Fruit fly (Drosophila melanogaster) whole organism, prepupa: Measurements from ENCODE around the gene Rbbp5.

Experiments
- Blimp-1 ChIP-seq: fragments of 200-800 bp; sonication (Bioruptor generic); optimal IDR thresholded peaks from 3 replicates; lab custom pipeline; 2017; ENCODE audit warnings: missing biosample characterization, missing genetic modification characterization, mild to moderate bottlenecking, moderate library complexity, missing genetic modification reagents
- CG10631 ChIP-seq: fragments of 200-800 bp; sonication (Bioruptor generic); optimal IDR thresholded peaks from 2 replicates; lab custom pipeline; 2016; ENCODE audit warnings: missing biosample characterization, missing genetic modification characterization
- CG10669 ChIP-seq: fragments of 200-800 bp; sonication (Bioruptor generic); optimal IDR thresholded peaks from 3 replicates; lab custom pipeline; 2018; ENCODE audit warnings: missing biosample characterization, mild to moderate bottlenecking, missing genetic modification characterization, moderate library complexity
- CG11294 ChIP-seq: fragments of 200-800 bp; sonication (Bioruptor generic); IDR thresholded peaks from 2 replicates; pipeline ENCODE4 v1.3.6; 2022; ENCODE audit warnings: missing biosample characterization, missing genetic modification characterization
- CG11762 ChIP-seq: fragments of 200-800 bp; sonication (Bioruptor generic); optimal IDR thresholded peaks from 3 replicates; lab custom pipeline; 2016; ENCODE audit warnings: missing biosample characterization, missing genetic modification characterization; ENCODE audit not compliant: insufficient read depth
- CG15336 ChIP-seq: fragments of 200-800 bp; sonication (Bioruptor generic); IDR thresholded peaks from 2 replicates; pipeline ENCODE4 v1.3.6; 2022; ENCODE audit warnings: missing biosample characterization, missing genetic modification characterization
- CG16779 ChIP-seq: fragments of 200-800 bp; sonication (Bioruptor generic); optimal IDR thresholded peaks from 3 replicates; lab custom pipeline; 2017; ENCODE audit warnings: missing biosample characterization, mild to moderate bottlenecking, missing genetic modification characterization
- CG3032 ChIP-seq: fragments of 200-800 bp; optimal IDR thresholded peaks from 2 replicates; lab custom pipeline; 2019; ENCODE audit warnings: missing biosample characterization, mild to moderate bottlenecking, missing genetic modification characterization, moderate library complexity
- CG31627 ChIP-seq: fragments of 200-800 bp; sonication (Bioruptor generic); optimal IDR thresholded peaks from 3 replicates; lab custom pipeline; 2016; ENCODE audit warnings: missing biosample characterization, missing genetic modification characterization
- CG34406 ChIP-seq: fragments of 200-800 bp; sonication (Bioruptor generic); optimal IDR thresholded peaks from 3 replicates; lab custom pipeline; 2016; ENCODE audit warnings: missing biosample characterization, missing genetic modification characterization
- CG3919 ChIP-seq: fragments of 200-800 bp; sonication (Bioruptor generic); optimal IDR thresholded peaks from 3 replicates; lab custom pipeline; 2016; ENCODE audit warnings: missing biosample characterization, missing genetic modification characterization
- CG6808 ChIP-seq: fragments of 200-800 bp; sonication (Bioruptor generic); optimal IDR thresholded peaks from 3 replicates; lab custom pipeline; 2017; ENCODE audit warnings: missing biosample characterization, missing genetic modification characterization, mild to moderate bottlenecking, moderate library complexity, missing genetic modification reagents
- CG6854 ChIP-seq: fragments of 200-800 bp; sonication (Bioruptor generic); optimal IDR thresholded peaks from 2 replicates; lab custom pipeline; 2017; ENCODE audit warnings: missing biosample characterization, mild to moderate bottlenecking, missing genetic modification characterization
- CG7368 ChIP-seq: fragments of 200-800 bp; sonication (Bioruptor generic); optimal IDR thresholded peaks from 3 replicates; lab custom pipeline; 2016; ENCODE audit warnings: missing biosample characterization, missing genetic modification characterization
- CG8119 ChIP-seq: fragments of 200-800 bp; sonication (Bioruptor generic); IDR thresholded peaks from 3 replicates; pipeline ENCODE4 v1.3.6; 2022; ENCODE audit warnings: missing biosample characterization, missing genetic modification characterization
- CG8319 ChIP-seq: fragments of 200-800 bp; sonication (Bioruptor generic); optimal IDR thresholded peaks from 3 replicates; lab custom pipeline; 2016; ENCODE audit warnings: missing biosample characterization, missing genetic modification characterization
- CG8632 ChIP-seq: fragments of 200-800 bp; sonication (Bioruptor generic); optimal IDR thresholded peaks from 3 replicates; lab custom pipeline; 2016; ENCODE audit warnings: missing biosample characterization, missing genetic modification characterization
- Eip75B ChIP-seq: fragments of 200-800 bp; sonication (Bioruptor generic); optimal IDR thresholded peaks from 3 replicates; lab custom pipeline; 2016; ENCODE audit warnings: missing biosample characterization, missing genetic modification characterization
- Eip93F ChIP-seq: fragments of 200-800 bp; sonication (Bioruptor generic); optimal IDR thresholded peaks from 2 replicates; lab custom pipeline; 2016; ENCODE audit warnings: missing biosample characterization, mild to moderate bottlenecking, missing genetic modification characterization
- Ets21C ChIP-seq: fragments of 200-800 bp; sonication (Bioruptor generic); optimal IDR thresholded peaks from 3 replicates; lab custom pipeline; 2016; ENCODE audit warnings: missing biosample characterization, missing genetic modification characterization
- Ets96B ChIP-seq: fragments of 200-800 bp; optimal IDR thresholded peaks from 2 replicates; lab custom pipeline; 2019; ENCODE audit warnings: missing biosample characterization, mild to moderate bottlenecking, missing genetic modification characterization, moderate library complexity
- Gug ChIP-seq: fragments of 200-800 bp; sonication (Bioruptor generic); IDR thresholded peaks from 2 replicates; pipeline ENCODE4 v1.3.6; 2022; ENCODE audit warnings: missing biosample characterization, missing genetic modification characterization
- Hr38 ChIP-seq: sonication (Bioruptor generic); optimal IDR thresholded peaks from 2 replicates; lab custom pipeline; 2016; ENCODE audit warnings: missing biosample characterization, missing genetic modification characterization
- Lpt ChIP-seq: fragments of 200-800 bp; sonication (Bioruptor generic); optimal IDR thresholded peaks from 3 replicates; lab custom pipeline; 2016; ENCODE audit warnings: missing biosample characterization, missing genetic modification characterization
- Sox102F ChIP-seq: fragments of 200-800 bp; sonication (Bioruptor generic); optimal IDR thresholded peaks from 2 replicates; lab custom pipeline; 2016; ENCODE audit warnings: missing biosample characterization, mild to moderate bottlenecking, missing genetic modification characterization
- Sox14 ChIP-seq: fragments of 200-800 bp; sonication (Bioruptor generic); optimal IDR thresholded peaks from 3 replicates; lab custom pipeline; 2016; ENCODE audit warnings: missing biosample characterization, missing genetic modification characterization
- Sox15 ChIP-seq: fragments of 200-800 bp; sonication (Bioruptor generic); optimal IDR thresholded peaks from 3 replicates; lab custom pipeline; 2016; ENCODE audit warnings: missing biosample characterization, missing genetic modification characterization
- acj6 ChIP-seq: fragments of 200-800 bp; sonication (Bioruptor generic); optimal IDR thresholded peaks from 3 replicates; lab custom pipeline; 2016; ENCODE audit warnings: missing biosample characterization, missing genetic modification characterization
- cyc ChIP-seq: fragments of 200-800 bp; sonication (Bioruptor generic); optimal IDR thresholded peaks from 3 replicates; lab custom pipeline; 2016; ENCODE audit warnings: missing biosample characterization, missing genetic modification characterization
- dac ChIP-seq: fragments of 200-800 bp; sonication (Bioruptor generic); optimal IDR thresholded peaks from 2 replicates; lab custom pipeline; 2017; ENCODE audit warnings: missing biosample characterization, mild to moderate bottlenecking, missing genetic modification characterization
- dsx ChIP-seq: fragments of 200-800 bp; optimal IDR thresholded peaks from 3 replicates; lab custom pipeline; 2019; ENCODE audit warnings: missing biosample characterization, mild to moderate bottlenecking, missing genetic modification characterization, moderate library complexity; ENCODE audit not compliant: poor library complexity, severe bottlenecking
- fd59A ChIP-seq: fragments of 200-800 bp; sonication (Bioruptor generic); optimal IDR thresholded peaks from 2 replicates; lab custom pipeline; 2017; ENCODE audit warnings: missing biosample characterization, mild to moderate bottlenecking, missing genetic modification characterization, missing genetic modification reagents
- pdm3 ChIP-seq: fragments of 200-800 bp; sonication (Bioruptor generic); optimal IDR thresholded peaks from 3 replicates; lab custom pipeline; 2016; ENCODE audit warnings: missing biosample characterization, missing genetic modification characterization
- salr ChIP-seq, 2 experiments: fragments of 200-800 bp; sonication (Bioruptor generic); optimal IDR thresholded peaks; 3 replicates each; lab custom pipeline; 2016 to 2018; ENCODE audit warnings: missing biosample characterization in 2 of 2, missing genetic modification characterization in 2 of 2, mild to moderate bottlenecking in 1 of 2
- spab ChIP-seq: fragments of 200-800 bp; sonication (Bioruptor generic); optimal IDR thresholded peaks from 2 replicates; lab custom pipeline; 2017; ENCODE audit warnings: missing biosample characterization, mild to moderate bottlenecking, missing genetic modification characterization, missing genetic modification reagents
- ss ChIP-seq, 2 experiments: fragments of 200-800 bp; sonication (Bioruptor generic); optimal IDR thresholded peaks; 2 replicates in 1 of 2; 3 replicates in 1 of 2; lab custom pipeline; 2017 to 2018; ENCODE audit warnings: mild to moderate bottlenecking in 2 of 2, missing biosample characterization in 2 of 2, missing genetic modification characterization in 2 of 2, moderate library complexity in 1 of 2

Rbbp5 gene

DNA sequence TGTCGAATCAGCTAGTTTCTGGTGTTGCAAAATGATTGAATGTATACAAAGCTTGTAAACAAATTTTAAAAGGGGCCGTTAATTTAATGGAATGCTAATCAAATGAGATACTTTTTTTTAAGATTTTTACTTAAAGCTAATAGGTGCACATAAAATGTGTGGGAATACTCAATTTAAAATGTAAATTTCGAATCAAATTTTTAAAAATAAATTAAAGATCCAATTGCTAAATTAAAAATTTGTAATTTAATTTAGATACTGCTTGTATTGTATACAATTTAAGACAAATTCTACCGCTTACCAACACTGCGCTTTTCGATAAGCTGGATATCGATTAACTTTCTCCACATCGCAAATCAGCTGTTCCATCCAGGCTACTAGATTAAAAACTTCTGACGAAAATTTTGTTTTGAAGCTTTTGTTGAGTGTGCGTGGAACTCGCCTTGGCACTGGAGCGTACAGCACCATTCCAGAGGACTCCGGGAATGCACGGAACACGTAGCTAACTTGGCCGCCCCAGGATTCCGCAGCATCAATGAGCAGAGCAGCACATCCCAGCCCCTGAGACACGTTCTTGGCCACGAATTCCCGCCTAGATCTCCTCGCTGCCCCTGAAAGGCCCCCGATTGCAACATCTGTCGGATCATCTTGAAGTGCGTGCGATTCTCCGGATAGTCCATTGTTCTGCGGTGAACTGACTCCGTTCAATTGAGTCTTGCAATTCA is 36.5 kb upstream of the Rbbp5 start, which contains the start of the genes CG5498 and fbl (continued):
- TF ChIP-seq Sox14 (GFP tag; lab: Kevin White, UChicago) (peak; percentile 79), Hr38 (GFP tag; lab: Kevin White, UChicago) (no peak), Ets96B (tag; lab: Kevin White, UChicago) (peak; percentile 68), CG3919 (GFP tag; lab: Kevin White, UChicago) (peak; percentile 68), CG6808 (peak; percentile 45), CG8632 (GFP tag; lab: Kevin White, UChicago) (peak; percentile 70), CG15336 (GFP tag; lab: Robert Waterston, UW) (peak; percentile 52; the same call in 1 of the 2 replicates), fd59A (GFP tag; lab: Kevin White, UChicago) (peak; percentile 30), CG11294 (GFP tag; lab: Robert Waterston, UW) (peak; percentile 24; the same call in 1 of the 2 replicates), CG16779 (tag; lab: Kevin White, UChicago) (no peak), Eip75B (GFP tag; lab: Kevin White, UChicago) (peak; percentile 73), Gug (GFP tag; lab: Robert Waterston, UW) (0 out of 2 replicates have a peak, but pooled peaks have one; percentile 43), Blimp-1 (GFP tag; lab: Kevin White, UChicago) (peak; percentile 43), CG6854 (GFP tag; lab: Kevin White, UChicago) (no peak), Sox15 (GFP tag; lab: Kevin White, UChicago) (peak; percentile 28), Ets21C (GFP tag; lab: Kevin White, UChicago) (peak; percentile 64), CG11762 (GFP tag; lab: Kevin White, UChicago) (peak; percentile 55), pdm3 (GFP tag; lab: Kevin White, UChicago) (peak; percentile 74), CG8319 (GFP tag; lab: Kevin White, UChicago) (peak; percentile 59), dac (peak; percentile 5), CG10631 (GFP tag; lab: Kevin White, UChicago) (peak; percentile 80), dsx (GFP tag; lab: Kevin White, UChicago) (peak; percentile 75), CG8119 (GFP tag; lab: Robert Waterston, UW) (peak; percentile 71; the same call in 2 of the 3 replicates), cyc (GFP tag; lab: Kevin White, UChicago) (peak; percentile 69), Eip93F (GFP tag; lab: Kevin White, UChicago) (no peak), CG10669 (GFP tag; lab: Kevin White, UChicago) (peak; percentile 61), Lpt (peak; percentile 27), Sox102F (peak; percentile 72), acj6 (peak; percentile 76), ss (GFP tag; optimal IDR thresholded peaks at IDR 0.05; lab: Kevin White, UChicago) (peak in 1 of 2 experiments; percentile 54)

DNA sequence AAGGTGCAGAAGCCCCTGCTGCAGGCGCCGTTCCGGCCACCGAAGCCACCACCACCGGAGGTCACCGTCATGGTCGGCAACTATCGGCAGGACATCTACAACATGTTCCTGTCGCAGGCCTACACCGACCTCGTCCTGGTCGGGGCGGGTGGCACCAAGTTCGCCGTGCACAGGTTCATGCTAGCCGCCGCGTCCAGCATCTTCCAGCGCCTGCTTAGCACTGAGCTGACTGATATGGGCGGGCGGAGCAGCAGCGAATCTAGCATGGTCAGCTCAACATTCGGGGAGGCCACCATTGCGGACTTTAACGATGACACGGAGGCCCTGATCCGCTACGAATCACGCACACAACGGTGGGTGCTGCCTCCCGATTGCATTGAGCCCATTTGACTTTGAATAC is 31.8 kb upstream of the Rbbp5 start:
- TF ChIP-seq CG31627 (GFP tag; lab: Kevin White, UChicago), result no peak
- TF ChIP-seq salr (GFP tag; optimal IDR thresholded peaks at IDR 0.05; lab: Kevin White, UChicago), result no peak
- no peak for TF ChIP-seq CG3032 (tag; lab: Kevin White, UChicago)
- TF ChIP-seq pdm3 (GFP tag; lab: Kevin White, UChicago), result no peak
- TF ChIP-seq CG7368 (GFP tag; lab: Kevin White, UChicago), result no peak
- TF ChIP-seq CG34406 (GFP tag; lab: Kevin White, UChicago), result no peak
- no peak for TF ChIP-seq spab
- TF ChIP-seq Eip75B (GFP tag; lab: Kevin White, UChicago), result no peak
- no peak for TF ChIP-seq CG3919 (GFP tag; lab: Kevin White, UChicago)
- TF ChIP-seq CG16779 (tag; lab: Kevin White, UChicago), result no peak
- TF ChIP-seq dsx (GFP tag; lab: Kevin White, UChicago), result no peak
